Worm (Caenorhabditis elegans): ENCODE results near the gene F26G1.11.

Gene F26G1.11

DNA sequence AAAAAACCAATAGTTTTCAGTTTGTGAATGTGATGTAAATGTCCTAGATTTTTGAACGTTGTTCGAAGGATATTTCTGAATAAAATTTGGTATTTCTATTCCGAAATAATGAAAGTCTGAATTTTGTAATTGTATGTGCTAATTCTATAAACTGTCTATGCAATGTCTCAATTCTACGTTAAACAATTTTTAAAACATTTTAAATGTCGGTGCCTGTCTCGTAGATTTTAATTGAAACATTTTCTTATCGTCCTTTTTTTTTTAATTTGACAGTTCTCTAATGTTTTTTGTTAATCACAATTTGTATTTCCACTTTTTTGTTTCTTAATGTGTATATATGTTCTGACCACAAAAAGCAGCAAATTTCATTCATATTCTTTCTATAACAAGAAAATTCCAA is 47.2 kb upstream of the F26G1.11 start, which contains the start of gene F41C3.7:
TSS of gene F41C3.7 (plus strand) at position 301 of the 400 bp plus-strand sequence.
- TF ChIP-seq tlf-1 (GFP tag; optimal IDR thresholded peaks at IDR 0.05) (no peak), somi-1 (GFP tag; optimal IDR thresholded peaks at IDR 0.05) (no peak), lsy-27 (tag; optimal IDR thresholded peaks at IDR 0.05; ENCODE audit: borderline replicate concordance, insufficient read depth) (no peak), repo-1 (tag; optimal IDR thresholded peaks at IDR 0.05) (no peak)

- TF ChIP-seq K12H6.12 (tag; optimal IDR thresholded peaks at IDR 0.05) (no peak), lir-1 (GFP tag; conservative IDR thresholded peaks at IDR 0.05) (no peak), snpc-4 (GFP tag; optimal IDR thresholded peaks at IDR 0.05) (no peak), snpc-4 (tag; optimal IDR thresholded peaks at IDR 0.05) (no peak), pbrm-1 (GFP tag; IDR thresholded peaks at IDR 0.05) (no peak), ekl-4 (GFP tag; IDR thresholded peaks at IDR 0.05) (no peak), cebp-2 (GFP tag; IDR thresholded peaks at IDR 0.05) (no peak), ceh-27 (GFP tag; optimal IDR thresholded peaks at IDR 0.05) (no peak), Y95B8A.8 (GFP tag; IDR thresholded peaks at IDR 0.05) (no peak), somi-1 (GFP tag; optimal IDR thresholded peaks at IDR 0.05) (no peak), mes-4 (tag; optimal IDR thresholded peaks at IDR 0.05) (no peak), ztf-25 (GFP tag; IDR thresholded peaks at IDR 0.05) (no peak), F37B4.10 (GFP tag; IDR thresholded peaks at IDR 0.05) (no peak), egl-18 (GFP tag; IDR thresholded peaks at IDR 0.05) (no peak), ZK185.1 (tag; optimal IDR thresholded peaks at IDR 0.05; ENCODE audit: poor library complexity, severe bottlenecking) (no peak), repo-1 (tag; optimal IDR thresholded peaks at IDR 0.05) (no peak), ceh-58 (GFP tag; IDR thresholded peaks at IDR 0.05) (no peak), B0019.2 (GFP tag; conservative IDR thresholded peaks at IDR 0.05) (no peak), mel-28 (tag; optimal IDR thresholded peaks at IDR 0.05; ENCODE audit: borderline replicate concordance) (no peak), nhr-80 (tag; optimal IDR thresholded peaks at IDR 0.05) (no peak), ztf-22 (GFP tag; optimal IDR thresholded peaks at IDR 0.05) (no peak)
These were observed 43.1 kb upstream of the F26G1.11 start, which contains the start of gene F41C3.11 for ce11 chrII:4733848-4734247. Gene F41C3.11, minus strand, starts transcription at chrII:4733948.

- TF ChIP-seq gei-17 (GFP tag; optimal IDR thresholded peaks at IDR 0.05) = no peak
- TF ChIP-seq Y53G8AR.9 (GFP tag; conservative IDR thresholded peaks at IDR 0.05) = no peak
- no peak for TF ChIP-seq hlh-12 (tag; optimal IDR thresholded peaks at IDR 0.05)
- no peak for TF ChIP-seq ceh-27 (GFP tag; optimal IDR thresholded peaks at IDR 0.05)
- no peak for TF ChIP-seq B0035.1 (tag; optimal IDR thresholded peaks at IDR 0.05)
- no peak for TF ChIP-seq nhr-90 (tag; optimal IDR thresholded peaks at IDR 0.05)
- no peak for TF ChIP-seq ztf-28 (GFP tag; IDR thresholded peaks at IDR 0.05)
- TF ChIP-seq Y67H2A.10 (GFP tag; conservative IDR thresholded peaks at IDR 0.05) = no peak
- no peak for TF ChIP-seq F57A8.1 (GFP tag; optimal IDR thresholded peaks at IDR 0.05)
- no peak for TF ChIP-seq F10E7.11 (tag; optimal IDR thresholded peaks at IDR 0.05)
- no peak for TF ChIP-seq D2030.7 (GFP tag; IDR thresholded peaks at IDR 0.05)
- TF ChIP-seq zfh-2 (GFP tag; conservative IDR thresholded peaks at IDR 0.05) = no peak
- TF ChIP-seq F39B2.1 (GFP tag; IDR thresholded peaks at IDR 0.05) = no peak
- TF ChIP-seq ZK185.1 (tag; optimal IDR thresholded peaks at IDR 0.05; ENCODE audit: poor library complexity, severe bottlenecking) = no peak
- TF ChIP-seq mcd-1 (GFP tag; IDR thresholded peaks at IDR 0.05) = no peak
These were observed 42.5 kb upstream of the F26G1.11 start for ce11 chrII:4734477-4734876.

Measured in whole organism, young adult.